Fruit fly (Drosophila melanogaster) whole organism, embryonic: Measurements from ENCODE around the gene zye.
A peak's percentile ranks its signal among the peaks of the same experiment; 100 is the strongest.

Source experiments
- Atf-2 ChIP-seq: fragments of 200-800 bp; sonication (Bioruptor generic); optimal IDR thresholded peaks from 2 replicates; lab custom pipeline; 2016; ENCODE audit warnings: missing biosample characterization, missing genetic modification characterization
- CG10209 ChIP-seq: fragments of 200-800 bp; sonication (Bioruptor generic); optimal IDR thresholded peaks from 3 replicates; lab custom pipeline; 2017; ENCODE audit warnings: missing biosample characterization, mild to moderate bottlenecking, missing genetic modification characterization, missing genetic modification reagents
- CG11560 ChIP-seq: fragments of 200-800 bp; sonication (Bioruptor generic); IDR thresholded peaks from 3 replicates; pipeline ENCODE4 v1.3.6; 2022; ENCODE audit warnings: missing biosample characterization, missing genetic modification characterization
- CG12219 ChIP-seq: fragments of 200-800 bp; sonication (Bioruptor generic); optimal IDR thresholded peaks from 3 replicates; lab custom pipeline; 2018; ENCODE audit warnings: missing biosample characterization, mild to moderate bottlenecking, missing genetic modification characterization
- CG14667 ChIP-seq: fragments of 200-800 bp; sonication (Bioruptor generic); IDR thresholded peaks from 2 replicates; pipeline ENCODE4 v1.3.6; 2022; ENCODE audit warnings: missing biosample characterization, missing genetic modification characterization
- CG14965 ChIP-seq: fragments of 200-800 bp; sonication (Bioruptor generic); optimal IDR thresholded peaks from 2 replicates; lab custom pipeline; 2016; ENCODE audit warnings: missing biosample characterization, missing genetic modification characterization, borderline replicate concordance
- CG15479 ChIP-seq: fragments of 200-800 bp; sonication (Bioruptor generic); optimal IDR thresholded peaks from 3 replicates; lab custom pipeline; 2019; ENCODE audit warnings: missing biosample characterization, mild to moderate bottlenecking, missing genetic modification characterization, moderate library complexity
- CG16815 ChIP-seq: fragments of 200-800 bp; sonication (Bioruptor generic); optimal IDR thresholded peaks from 3 replicates; lab custom pipeline; 2017; ENCODE audit warnings: missing biosample characterization, mild to moderate bottlenecking, missing genetic modification characterization
- CG17612 ChIP-seq: fragments of 200-800 bp; sonication (Bioruptor generic); IDR thresholded peaks from 2 replicates; pipeline ENCODE4 v1.3.6; 2022; ENCODE audit warnings: missing biosample characterization, missing genetic modification characterization
- CG18599 ChIP-seq: fragments of 200-800 bp; sonication (Bioruptor generic); optimal IDR thresholded peaks from 3 replicates; lab custom pipeline; 2017; ENCODE audit warnings: missing biosample characterization, missing genetic modification characterization, mild to moderate bottlenecking, moderate library complexity, missing genetic modification reagents
- CG2116 ChIP-seq: fragments of 200-800 bp; sonication (Bioruptor generic); optimal IDR thresholded peaks from 3 replicates; lab custom pipeline; 2018; ENCODE audit warnings: missing biosample characterization, mild to moderate bottlenecking, missing genetic modification characterization
- CG2712 ChIP-seq: fragments of 200-800 bp; optimal IDR thresholded peaks from 3 replicates; lab custom pipeline; 2019; ENCODE audit warnings: missing biosample characterization, mild to moderate bottlenecking, missing genetic modification characterization, moderate library complexity
- CG30431 ChIP-seq: fragments of 200-800 bp; sonication (Bioruptor generic); optimal IDR thresholded peaks from 2 replicates; lab custom pipeline; 2017; ENCODE audit warnings: missing biosample characterization, missing genetic modification characterization
- CG31224 ChIP-seq: fragments of 200-800 bp; sonication (Bioruptor generic); IDR thresholded peaks from 2 replicates; pipeline ENCODE4 v1.3.6; 2022; ENCODE audit warnings: missing biosample characterization, missing genetic modification characterization
- CG34376 ChIP-seq: fragments of 200-800 bp; sonication (Bioruptor generic); optimal IDR thresholded peaks from 2 replicates; lab custom pipeline; 2018; ENCODE audit warnings: missing biosample characterization, mild to moderate bottlenecking, missing genetic modification characterization
- CG8290 ChIP-seq, 3 experiments: fragments of 200-800 bp; sonication (Bioruptor generic); optimal IDR thresholded peaks; 2 replicates each; lab custom pipeline; 2016 to 2019; ENCODE audit warnings: missing biosample characterization in 3 of 3, missing genetic modification characterization in 3 of 3, mild to moderate bottlenecking in 2 of 3, moderate library complexity in 1 of 3
- CG8359 ChIP-seq: fragments of 200-800 bp; sonication (Bioruptor generic); optimal IDR thresholded peaks from 2 replicates; lab custom pipeline; 2017; ENCODE audit warnings: missing biosample characterization, mild to moderate bottlenecking, missing genetic modification characterization, borderline replicate concordance
- CG8478 ChIP-seq: fragments of >200 bp; optimal IDR thresholded peaks from 2 replicates; lab custom pipeline; 2018
- D19B ChIP-seq: fragments of 200-800 bp; sonication (Bioruptor generic); optimal IDR thresholded peaks from 2 replicates; lab custom pipeline; 2017; ENCODE audit warnings: missing biosample characterization, mild to moderate bottlenecking, missing genetic modification characterization
- Dbx ChIP-seq: fragments of 200-800 bp; sonication (Bioruptor generic); IDR thresholded peaks from 3 replicates; pipeline ENCODE4 v1.3.6; 2022; ENCODE audit warnings: missing biosample characterization, missing genetic modification characterization
- Dll ChIP-seq: fragments of 200-800 bp; sonication (Bioruptor generic); IDR thresholded peaks from 4 replicates; pipeline ENCODE4 v1.3.6; 2022; ENCODE audit warnings: missing biosample characterization, missing genetic modification characterization; ENCODE audit not compliant: partially characterized antibody
- E2f2 ChIP-seq: fragments of 200-800 bp; sonication (Bioruptor generic); IDR thresholded peaks from 2 replicates; pipeline ENCODE4 v1.3.6; 2022; ENCODE audit warnings: missing biosample characterization, missing genetic modification characterization
- Ets65A ChIP-seq: fragments of 200-800 bp; sonication (Bioruptor generic); peaks from one replicate; lab custom pipeline; 2016; ENCODE audit warnings: missing biosample characterization, missing genetic modification characterization
- GATAe ChIP-seq: fragments of 200-800 bp; sonication (Bioruptor generic); conservative IDR thresholded peaks from 2 replicates; pipeline ENCODE4 v1.3.6; 2022; ENCODE audit warnings: missing biosample characterization, missing genetic modification characterization
- Hey ChIP-seq: fragments of 200-800 bp; sonication (Bioruptor generic); optimal IDR thresholded peaks from 3 replicates; lab custom pipeline; 2018; ENCODE audit warnings: missing biosample characterization, mild to moderate bottlenecking, missing genetic modification characterization
- Jarid2 ChIP-seq: fragments of 200-800 bp; sonication (Bioruptor generic); optimal IDR thresholded peaks from 3 replicates; lab custom pipeline; 2017; ENCODE audit warnings: mild to moderate bottlenecking, missing biosample characterization, missing genetic modification reagents, missing genetic modification characterization
- Mes4 ChIP-seq: fragments of 200-800 bp; sonication (Bioruptor generic); optimal IDR thresholded peaks from 2 replicates; lab custom pipeline; 2016; ENCODE audit warnings: missing biosample characterization, missing genetic modification characterization
- Poxn ChIP-seq: fragments of 200-800 bp; sonication (Bioruptor generic); IDR thresholded peaks from 2 replicates; pipeline ENCODE4 v1.3.6; 2022; ENCODE audit warnings: missing biosample characterization, missing genetic modification characterization
- Sry-β ChIP-seq: fragments of 200-800 bp; sonication (Bioruptor generic); optimal IDR thresholded peaks from 2 replicates; lab custom pipeline; 2018; ENCODE audit warnings: missing biosample characterization, mild to moderate bottlenecking, missing genetic modification characterization, moderate library complexity
- Stat92E ChIP-seq, 3 experiments: fragments of >200 bp in 2 of 3; fragments of 200-800 bp in 1 of 3; sonication (Bioruptor generic) in 1 of 3; optimal IDR thresholded peaks; 2 replicates each; lab custom pipeline; 2017 to 2019; ENCODE audit warnings: missing biosample characterization in 3 of 3, missing genetic modification characterization in 3 of 3, mild to moderate bottlenecking in 1 of 3, moderate library complexity in 1 of 3
- amos ChIP-seq: fragments of 200-800 bp; sonication (Bioruptor generic); IDR thresholded peaks from 2 replicates; pipeline ENCODE4 v1.3.6; 2022; ENCODE audit warnings: missing biosample characterization, missing genetic modification characterization; ENCODE audit not compliant: partially characterized antibody
- bbx ChIP-seq: fragments of 200-800 bp; sonication (Bioruptor generic); IDR thresholded peaks from 2 replicates; pipeline ENCODE4 v1.3.6; 2022; ENCODE audit warnings: missing biosample characterization, missing genetic modification characterization; ENCODE audit not compliant: partially characterized antibody
- chinmo ChIP-seq: fragments of 200-800 bp; sonication (Bioruptor generic); IDR thresholded peaks from 4 replicates; pipeline ENCODE4 v1.3.6; 2022; ENCODE audit warnings: missing biosample characterization, missing genetic modification characterization; ENCODE audit not compliant: partially characterized antibody
- cwo ChIP-seq: fragments of 200-800 bp; sonication (Bioruptor generic); optimal IDR thresholded peaks from 3 replicates; lab custom pipeline; 2017; ENCODE audit warnings: missing biosample characterization, missing genetic modification characterization, mild to moderate bottlenecking, moderate library complexity, missing genetic modification reagents
- emc ChIP-seq: fragments of 200-800 bp; sonication (Bioruptor generic); optimal IDR thresholded peaks from 2 replicates; lab custom pipeline; 2016; ENCODE audit warnings: missing biosample characterization, missing genetic modification characterization
- exex ChIP-seq: fragments of 200-800 bp; sonication (Bioruptor generic); optimal IDR thresholded peaks from 4 replicates; lab custom pipeline; 2018; ENCODE audit warnings: missing biosample characterization, mild to moderate bottlenecking, missing genetic modification characterization, moderate library complexity
- gem ChIP-seq: fragments of 200-800 bp; sonication (Bioruptor generic); optimal IDR thresholded peaks from 2 replicates; lab custom pipeline; 2019; ENCODE audit warnings: missing biosample characterization, mild to moderate bottlenecking, missing genetic modification characterization, moderate library complexity
- gro ChIP-seq: fragments of 200-800 bp; sonication (Bioruptor generic); optimal IDR thresholded peaks from 2 replicates; lab custom pipeline; 2016; ENCODE audit warnings: missing biosample characterization, missing genetic modification characterization
- luna ChIP-seq: fragments of 200-800 bp; sonication (Bioruptor generic); optimal IDR thresholded peaks from 2 replicates; lab custom pipeline; 2016; ENCODE audit warnings: missing biosample characterization, missing genetic modification characterization
- mirr ChIP-seq: fragments of 200-800 bp; sonication (Bioruptor generic); optimal IDR thresholded peaks from 3 replicates; lab custom pipeline; 2018; ENCODE audit warnings: missing biosample characterization, mild to moderate bottlenecking, missing genetic modification characterization
- mld ChIP-seq: fragments of 200-800 bp; sonication (Bioruptor generic); IDR thresholded peaks from 3 replicates; pipeline ENCODE4 v1.3.6; 2022; ENCODE audit warnings: missing biosample characterization, missing genetic modification characterization; ENCODE audit not compliant: partially characterized antibody
- pzg ChIP-seq: fragments of 200-800 bp; sonication (Bioruptor generic); optimal IDR thresholded peaks from 3 replicates; lab custom pipeline; 2018; ENCODE audit warnings: missing biosample characterization, mild to moderate bottlenecking, missing genetic modification characterization, moderate library complexity
- salm ChIP-seq: fragments of 200-800 bp; sonication (Bioruptor generic); optimal IDR thresholded peaks from 2 replicates; lab custom pipeline; 2018; ENCODE audit warnings: missing biosample characterization, mild to moderate bottlenecking, missing genetic modification characterization
- sug ChIP-seq: fragments of 200-800 bp; optimal IDR thresholded peaks from 2 replicates; lab custom pipeline; 2019; ENCODE audit warnings: missing biosample characterization, mild to moderate bottlenecking, missing genetic modification characterization, moderate library complexity
- ttk ChIP-seq: fragments of 200-800 bp; sonication (Bioruptor generic); IDR thresholded peaks from 2 replicates; pipeline ENCODE4 v2.1.2; 2022; ENCODE audit warnings: missing biosample characterization, missing genetic modification characterization
- twi ChIP-seq: fragments of 200-800 bp; optimal IDR thresholded peaks from 2 replicates; lab custom pipeline; 2019; ENCODE audit warnings: missing biosample characterization, mild to moderate bottlenecking, missing genetic modification characterization, moderate library complexity
- tx ChIP-seq: fragments of 200-800 bp; sonication (Bioruptor generic); optimal IDR thresholded peaks from 2 replicates; lab custom pipeline; 2016; ENCODE audit warnings: missing biosample characterization, missing genetic modification characterization

The zye gene

dm6 chr3L:20413304-20413703 lies at the start of gene zye:
Gene zye (plus strand): TSS chr3L:20413604.
- TF ChIP-seq Jarid2 (GFP tag; lab: Kevin White, UChicago) (no peak), Dbx (GFP tag; lab: Robert Waterston, UW) (no peak), ttk (GFP tag; lab: Robert Waterston, UW) (no peak), bbx (GFP tag; lab: Robert Waterston, UW) (no peak), salm (no peak), Dll (GFP tag; lab: Robert Waterston, UW) (no peak), CG8478 (lab: Kevin White, UChicago) (no peak), pzg (GFP tag; lab: Kevin White, UChicago) (no peak), amos (GFP tag; lab: Robert Waterston, UW) (no peak), CG18599 (GFP tag; lab: Kevin White, UChicago) (no peak), mld (GFP tag; lab: Robert Waterston, UW) (no peak), CG11560 (tag; lab: Robert Waterston, UW) (no peak), CG16815 (GFP tag; lab: Kevin White, UChicago) (no peak), gem (no peak), tx (GFP tag; lab: Kevin White, UChicago) (no peak), CG2116 (GFP tag; lab: Kevin White, UChicago) (no peak)

dm6 chr3L:20366074-20366473 lies 47.3 kb upstream of the zye start:
- no peak for TF ChIP-seq gro (GFP tag; lab: Kevin White, UChicago)
- peak; percentile 91 for TF ChIP-seq exex (tag; lab: Kevin White, UChicago)
- no peak for TF ChIP-seq CG14965 (GFP tag; lab: Kevin White, UChicago)
- peak; percentile 64 for TF ChIP-seq Hey
- TF ChIP-seq CG34376 (GFP tag; lab: Kevin White, UChicago): peak; percentile 85
- peak; percentile 42 for TF ChIP-seq D19B (GFP tag; lab: Kevin White, UChicago)
- no peak for TF ChIP-seq CG17612 (GFP tag; lab: Robert Waterston, UW)
- TF ChIP-seq luna (GFP tag; lab: Kevin White, UChicago): no peak
- TF ChIP-seq salm: no peak
- TF ChIP-seq CG31224: peak; percentile 72
- peak; percentile 57 for TF ChIP-seq cwo
- TF ChIP-seq CG2712: no peak
- peak; percentile 48; the same call in 1 of the 2 replicates for TF ChIP-seq GATAe (GFP tag; lab: Robert Waterston, UW)
- TF ChIP-seq emc (GFP tag; lab: Kevin White, UChicago): no peak
- peak; percentile 73 for TF ChIP-seq CG15479 (GFP tag; lab: Kevin White, UChicago)
- TF ChIP-seq CG30431 (GFP tag; lab: Kevin White, UChicago): no peak
- peak; percentile 20 for TF ChIP-seq mirr (GFP tag; lab: Kevin White, UChicago)
- TF ChIP-seq sug (tag; lab: Kevin White, UChicago): peak; percentile 75
- no peak for TF ChIP-seq Mes4

- TF ChIP-seq CG10209 (GFP tag; lab: Kevin White, UChicago): no peak
- TF ChIP-seq CG8290 (GFP tag; optimal IDR thresholded peaks at IDR 0.05; lab: Kevin White, UChicago): no peak
- TF ChIP-seq CG8290 (tag; optimal IDR thresholded peaks at IDR 0.05; lab: Kevin White, UChicago): no peak
- TF ChIP-seq twi (tag; lab: Kevin White, UChicago): no peak
- no peak for TF ChIP-seq CG14667 (GFP tag; lab: Robert Waterston, UW)
- TF ChIP-seq CG12219 (GFP tag; lab: Kevin White, UChicago): no peak
- TF ChIP-seq chinmo: no peak
- TF ChIP-seq Ets65A: peak; percentile 27
- TF ChIP-seq Stat92E (GFP tag; optimal IDR thresholded peaks at IDR 0.05; lab: Kevin White, UChicago): no peak
- TF ChIP-seq Sry-β: no peak
- no peak for TF ChIP-seq CG8359 (GFP tag; lab: Kevin White, UChicago)
- no peak for TF ChIP-seq Poxn (GFP tag; lab: Robert Waterston, UW)
- TF ChIP-seq amos (GFP tag; lab: Robert Waterston, UW): peak; percentile 15; the same call in 1 of the 2 replicates
- no peak for TF ChIP-seq Atf-2 (GFP tag; lab: Kevin White, UChicago)
- no peak for TF ChIP-seq exex (tag; lab: Kevin White, UChicago)
- no peak for TF ChIP-seq E2f2 (GFP tag; lab: Robert Waterston, UW)
Observed at dm6 chr3L:20366674-20367372, 46.6 kb upstream of the zye start, which contains the start of the genes Toll-9 and in. Gene Toll-9 (minus strand): TSS chr3L:20366724. Gene in (plus strand): TSS chr3L:20367198.
